Worm (Caenorhabditis elegans): ENCODE measurements around the gene pik-1.

DNA sequence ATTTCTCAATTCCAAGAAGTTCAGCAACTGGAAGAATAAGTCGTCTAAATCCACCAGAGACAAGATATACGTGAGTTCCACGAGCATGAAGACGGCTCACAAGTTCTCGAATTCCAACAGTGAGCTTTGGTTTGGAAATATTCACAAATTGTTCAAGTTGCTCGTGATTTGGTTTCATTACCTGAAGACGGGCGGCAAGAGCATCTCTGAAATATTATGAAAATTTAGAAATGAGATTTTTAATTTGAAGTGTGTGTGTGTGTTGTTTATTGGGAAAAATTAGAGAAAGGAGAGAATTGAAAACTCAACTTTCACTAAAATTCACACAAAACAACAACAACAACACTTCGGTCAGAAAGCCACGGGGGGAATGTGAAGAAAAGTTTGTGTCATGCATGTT is 25.1 kb upstream of the pik-1 start:
- TF ChIP-seq zip-5 (tag; optimal IDR thresholded peaks at IDR 0.05) (no peak), C38D4.7 (GFP tag; optimal IDR thresholded peaks at IDR 0.05) (no peak), fkh-10 (GFP tag; optimal IDR thresholded peaks at IDR 0.05) (no peak), hlh-6 (tag; optimal IDR thresholded peaks at IDR 0.05) (no peak), pag-3 (tag; optimal IDR thresholded peaks at IDR 0.05; ENCODE audit: borderline replicate concordance) (no peak), ceh-24 (tag; optimal IDR thresholded peaks at IDR 0.05) (no peak), ceh-48 (tag; optimal IDR thresholded peaks at IDR 0.05) (no peak), ceh-34 (tag; optimal IDR thresholded peaks at IDR 0.05) (no peak), unc-86 (tag; optimal IDR thresholded peaks at IDR 0.05) (no peak), F13H6.1 (tag; optimal IDR thresholded peaks at IDR 0.05) (no peak), elt-2 (tag; optimal IDR thresholded peaks at IDR 0.05) (no peak), syd-9 (tag; optimal IDR thresholded peaks at IDR 0.05) (no peak)

Measured in whole organism, late embryonic.